Fruit fly (Drosophila melanogaster): Measurements from ENCODE around the gene Lsp2.

Gene Lsp2

dm6 chr3L:12136630-12137029 lies 7.4 kb downstream of the Lsp2 start, which contains the start of the genes CG5645 and Atg12 (continued):
- TF ChIP-seq Smox (GFP tag; optimal IDR thresholded peaks at IDR 0.05): no peak
- peak; percentile 63 for TF ChIP-seq pdm3 (GFP tag; optimal IDR thresholded peaks at IDR 0.05)
- TF ChIP-seq lz (GFP tag; optimal IDR thresholded peaks at IDR 0.05): peak; percentile 61
- no peak for TF ChIP-seq CG6163 (GFP tag; IDR thresholded peaks at IDR 0.05)
- TF ChIP-seq fkh (GFP tag; optimal IDR thresholded peaks at IDR 0.05): peak; percentile 69
- TF ChIP-seq CG11294 (GFP tag; IDR thresholded peaks at IDR 0.05): no peak
- TF ChIP-seq CG10631 (GFP tag; optimal IDR thresholded peaks at IDR 0.05): peak; percentile 71
- TF ChIP-seq CG31627 (GFP tag; optimal IDR thresholded peaks at IDR 0.05): peak; percentile 48
- peak; percentile 11 for TF ChIP-seq CG32006 (GFP tag; optimal IDR thresholded peaks at IDR 0.05)
- TF ChIP-seq Eip75B (GFP tag; optimal IDR thresholded peaks at IDR 0.05): peak; percentile 59
- no peak for TF ChIP-seq CG9139 (GFP tag; optimal IDR thresholded peaks at IDR 0.05)
- TF ChIP-seq CG15336 (GFP tag; IDR thresholded peaks at IDR 0.05): peak; percentile 48
- no peak for TF ChIP-seq CG4318 (GFP tag; optimal IDR thresholded peaks at IDR 0.05)
- TF ChIP-seq OdsH (GFP tag; optimal IDR thresholded peaks at IDR 0.05): peak; percentile 64
- TF ChIP-seq CG6276 (GFP tag; optimal IDR thresholded peaks at IDR 0.05): no peak
- no peak for TF ChIP-seq Gug (GFP tag; IDR thresholded peaks at IDR 0.05)
- TF ChIP-seq Eip93F (GFP tag; optimal IDR thresholded peaks at IDR 0.05): peak; percentile 18
- peak; percentile 12 to 66 for TF ChIP-seq ss (GFP tag; optimal IDR thresholded peaks at IDR 0.05)
- peak; percentile 69 for TF ChIP-seq CG10669 (GFP tag; optimal IDR thresholded peaks at IDR 0.05)
- TF ChIP-seq Hr38 (GFP tag; optimal IDR thresholded peaks at IDR 0.05): no peak
- no peak for TF ChIP-seq net (GFP tag; optimal IDR thresholded peaks at IDR 0.05)
- no peak for TF ChIP-seq Blimp-1 (GFP tag; optimal IDR thresholded peaks at IDR 0.05)
- peak; percentile 38 for TF ChIP-seq fd85E (GFP tag; optimal IDR thresholded peaks at IDR 0.05)
- TF ChIP-seq CG1621 (tag; optimal IDR thresholded peaks at IDR 0.05): no peak

dm6 chr3L:12138113-12138899 lies 9.1 kb downstream of the Lsp2 start, which contains the start of the genes ND-SGDH and RhoGAP68F:
Gene ND-SGDH (minus strand): TSS chr3L:12138584.
Gene RhoGAP68F (plus strand): TSS chr3L:12138868.
- peak; percentile 84 for TF ChIP-seq CG31627 (GFP tag; optimal IDR thresholded peaks at IDR 0.05)
- peak; percentile 79 for TF ChIP-seq OdsH (GFP tag; optimal IDR thresholded peaks at IDR 0.05)
- peak; percentile 79 for TF ChIP-seq Sox14 (GFP tag; optimal IDR thresholded peaks at IDR 0.05)
- peak; percentile 36; the same call in 1 of the 2 replicates for TF ChIP-seq Gug (GFP tag; IDR thresholded peaks at IDR 0.05)
- TF ChIP-seq CG11902 (GFP tag; optimal IDR thresholded peaks at IDR 0.05): peak; percentile 73
- peak; percentile 5 for TF ChIP-seq CG1621 (tag; optimal IDR thresholded peaks at IDR 0.05)
- TF ChIP-seq CG4318 (GFP tag; optimal IDR thresholded peaks at IDR 0.05): no peak
- TF ChIP-seq vri (GFP tag; optimal IDR thresholded peaks at IDR 0.05): peak; percentile 18
- TF ChIP-seq CG34406 (GFP tag; optimal IDR thresholded peaks at IDR 0.05): peak; percentile 63
- TF ChIP-seq net (GFP tag; optimal IDR thresholded peaks at IDR 0.05): peak; percentile 54
- peak; percentile 67; the same call in 2 of the 3 replicates for TF ChIP-seq eg (GFP tag; IDR thresholded peaks at IDR 0.05)
- peak; percentile 77 for TF ChIP-seq achi (GFP tag; optimal IDR thresholded peaks at IDR 0.05)
- TF ChIP-seq Eip78C (GFP tag): peak; percentile 79
- TF ChIP-seq CG10669 (GFP tag; optimal IDR thresholded peaks at IDR 0.05): peak; percentile 69
- peak; percentile 21 for TF ChIP-seq CG8632 (GFP tag; optimal IDR thresholded peaks at IDR 0.05)
- TF ChIP-seq CG3919 (GFP tag; optimal IDR thresholded peaks at IDR 0.05): peak; percentile 78
- TF ChIP-seq CG11294 (GFP tag; IDR thresholded peaks at IDR 0.05): peak; percentile 62; the same call in 1 of the 2 replicates
- TF ChIP-seq fkh (GFP tag; optimal IDR thresholded peaks at IDR 0.05): peak; percentile 81
- TF ChIP-seq pdm3 (GFP tag; optimal IDR thresholded peaks at IDR 0.05): peak; percentile 76
- TF ChIP-seq CG32006 (GFP tag; optimal IDR thresholded peaks at IDR 0.05): peak; percentile 67
- peak; percentile 52 for TF ChIP-seq fd59A (GFP tag; optimal IDR thresholded peaks at IDR 0.05)
- 0 out of 3 replicates have a peak, but pooled peaks have one; percentile 32 for TF ChIP-seq CG6163 (GFP tag; IDR thresholded peaks at IDR 0.05)
- TF ChIP-seq dsx (GFP tag; optimal IDR thresholded peaks at IDR 0.05; ENCODE audit: poor library complexity, severe bottlenecking): peak; percentile 66
- TF ChIP-seq lz (GFP tag; optimal IDR thresholded peaks at IDR 0.05): peak; percentile 85
- TF ChIP-seq Met (GFP tag; optimal IDR thresholded peaks at IDR 0.05): peak; percentile 79
- TF ChIP-seq CG6854 (GFP tag; optimal IDR thresholded peaks at IDR 0.05): no peak
- TF ChIP-seq CG9139 (GFP tag; optimal IDR thresholded peaks at IDR 0.05): no peak
- peak; percentile 84 for TF ChIP-seq Hr39 (GFP tag; optimal IDR thresholded peaks at IDR 0.05)
- no peak for TF ChIP-seq Hr38 (GFP tag; optimal IDR thresholded peaks at IDR 0.05)
- peak; percentile 79 for TF ChIP-seq Ets21C (GFP tag; optimal IDR thresholded peaks at IDR 0.05)
- peak; percentile 48 for TF ChIP-seq CG11762 (GFP tag; optimal IDR thresholded peaks at IDR 0.05; ENCODE audit: insufficient read depth)
- no peak for TF ChIP-seq Blimp-1 (GFP tag; optimal IDR thresholded peaks at IDR 0.05)
- peak; percentile 41 for TF ChIP-seq Eip93F (GFP tag; optimal IDR thresholded peaks at IDR 0.05)
- TF ChIP-seq CG3032 (tag; optimal IDR thresholded peaks at IDR 0.05): peak; percentile 79
- TF ChIP-seq CG16779 (tag; optimal IDR thresholded peaks at IDR 0.05): no peak
- peak; percentile 64 for TF ChIP-seq Ets96B (tag; optimal IDR thresholded peaks at IDR 0.05)
- TF ChIP-seq Hr4 (GFP tag; optimal IDR thresholded peaks at IDR 0.05): peak; percentile 76
- TF ChIP-seq CG6808 (GFP tag; optimal IDR thresholded peaks at IDR 0.05): peak; percentile 52

Measured in whole organism, prepupa.